Worm (Caenorhabditis elegans): ENCODE measurements around the gene rps-29.

The rps-29 gene

ce11 chrIII:793595-793994 is 505 bp upstream of the rps-29 start, which contains the start of gene snt-2:
Gene snt-2, minus strand, starts transcription at chrIII:793733.
- TF ChIP-seq lin-13 (tag; optimal IDR thresholded peaks at IDR 0.05) (peak; percentile 60), cnd-1 (tag; optimal IDR thresholded peaks at IDR 0.05) (no peak), tbx-8 (GFP tag; optimal IDR thresholded peaks at IDR 0.05) (no peak), pha-4 (tag; optimal IDR thresholded peaks at IDR 0.05) (peak; percentile 60), drap-1 (GFP tag; optimal IDR thresholded peaks at IDR 0.05) (no peak), ham-2 (GFP tag; optimal IDR thresholded peaks at IDR 0.05) (no peak), zip-8 (tag; optimal IDR thresholded peaks at IDR 0.05) (no peak), hlh-1 (tag; optimal IDR thresholded peaks at IDR 0.05) (peak; percentile 42), ztf-11 (tag; optimal IDR thresholded peaks at IDR 0.05) (no peak), sptf-1 (tag; optimal IDR thresholded peaks at IDR 0.05) (no peak), elt-3 (tag; optimal IDR thresholded peaks at IDR 0.05) (no peak), lin-32 (GFP tag; optimal IDR thresholded peaks at IDR 0.05) (no peak), mls-2 (tag; optimal IDR thresholded peaks at IDR 0.05) (no peak), flh-1 (GFP tag; optimal IDR thresholded peaks at IDR 0.05) (no peak), elt-1 (tag; optimal IDR thresholded peaks at IDR 0.05; ENCODE audit: borderline replicate concordance, insufficient read depth) (no peak), unc-120 (tag; optimal IDR thresholded peaks at IDR 0.05; ENCODE audit: poor library complexity, severe bottlenecking) (no peak), lsy-2 (tag; optimal IDR thresholded peaks at IDR 0.05) (peak; percentile 97), sem-2 (GFP tag; optimal IDR thresholded peaks at IDR 0.05) (no peak), unc-62 (GFP tag; optimal IDR thresholded peaks at IDR 0.05) (no peak), nhr-76 (tag; optimal IDR thresholded peaks at IDR 0.05) (no peak), nhr-28 (tag; optimal IDR thresholded peaks at IDR 0.05) (no peak), nhr-12 (tag; optimal IDR thresholded peaks at IDR 0.05) (no peak), nhr-2 (tag; optimal IDR thresholded peaks at IDR 0.05) (no peak), bed-3 (GFP tag; optimal IDR thresholded peaks at IDR 0.05) (no peak), unc-39 (tag; optimal IDR thresholded peaks at IDR 0.05) (no peak), blmp-1 (tag; optimal IDR thresholded peaks at IDR 0.05) (no peak), ceh-43 (GFP tag; optimal IDR thresholded peaks at IDR 0.05) (no peak), nhr-237 (tag; optimal IDR thresholded peaks at IDR 0.05) (peak; percentile 60), ceh-83 (GFP tag; optimal IDR thresholded peaks at IDR 0.05) (no peak), ceh-39 (tag; optimal IDR thresholded peaks at IDR 0.05) (peak; percentile 24), mep-1 (tag; optimal IDR thresholded peaks at IDR 0.05) (peak; percentile 71), snpc-4 (tag; optimal IDR thresholded peaks at IDR 0.05) (no peak), ces-1 (GFP tag; optimal IDR thresholded peaks at IDR 0.05) (peak; percentile 27), mab-5 (tag; optimal IDR thresholded peaks at IDR 0.05) (no peak), M03D4.4 (tag; optimal IDR thresholded peaks at IDR 0.05) (no peak)

DNA sequence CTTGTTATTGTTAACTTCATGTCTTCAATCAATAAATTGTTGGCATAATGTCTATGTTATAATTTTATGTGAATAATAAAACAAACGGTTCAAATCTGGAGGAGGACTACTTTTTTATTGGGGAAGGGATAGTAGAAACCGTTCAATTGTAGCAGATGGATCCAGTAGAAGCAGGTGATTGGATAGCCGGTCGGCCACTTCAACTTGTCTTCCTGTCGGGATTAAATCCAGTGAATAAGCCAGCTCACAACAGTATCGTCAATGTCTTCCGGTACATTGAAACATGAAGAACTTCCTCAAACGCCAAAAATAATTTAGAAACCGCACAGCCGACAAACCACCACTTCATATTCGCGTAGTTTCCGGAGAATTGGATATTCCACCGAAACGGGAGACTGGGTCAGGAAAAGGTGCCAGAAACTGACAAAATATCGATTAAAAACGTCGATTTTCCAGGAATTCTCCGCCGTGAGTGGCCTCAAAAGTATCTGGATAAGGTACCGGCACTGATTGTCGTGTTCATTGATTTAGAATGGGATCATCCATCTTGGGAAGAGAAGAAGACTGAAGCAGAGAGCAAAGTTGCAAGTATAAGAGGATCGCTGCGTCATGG is 990 bp downstream of the rps-29 start, which contains the start of gene trpp-11:
trpp-11 (plus strand) TSS at position 153 of the 613 bp plus-strand sequence.
- TF ChIP-seq ham-2 (GFP tag; optimal IDR thresholded peaks at IDR 0.05) (no peak), ceh-83 (GFP tag; optimal IDR thresholded peaks at IDR 0.05) (no peak), nhr-2 (tag; optimal IDR thresholded peaks at IDR 0.05) (no peak), unc-39 (tag; optimal IDR thresholded peaks at IDR 0.05) (no peak), lin-13 (tag; optimal IDR thresholded peaks at IDR 0.05) (no peak), hlh-1 (tag; optimal IDR thresholded peaks at IDR 0.05) (no peak), flh-1 (GFP tag; optimal IDR thresholded peaks at IDR 0.05) (no peak), pha-4 (tag; optimal IDR thresholded peaks at IDR 0.05) (no peak), mab-5 (tag; optimal IDR thresholded peaks at IDR 0.05) (no peak), lsy-2 (tag; optimal IDR thresholded peaks at IDR 0.05) (no peak), lin-32 (GFP tag; optimal IDR thresholded peaks at IDR 0.05) (no peak), mls-2 (tag; optimal IDR thresholded peaks at IDR 0.05) (no peak), nhr-12 (tag; optimal IDR thresholded peaks at IDR 0.05) (no peak), drap-1 (GFP tag; optimal IDR thresholded peaks at IDR 0.05) (no peak), blmp-1 (tag; optimal IDR thresholded peaks at IDR 0.05) (no peak), sem-2 (GFP tag; optimal IDR thresholded peaks at IDR 0.05) (no peak), nhr-76 (tag; optimal IDR thresholded peaks at IDR 0.05) (no peak), tbx-8 (GFP tag; optimal IDR thresholded peaks at IDR 0.05) (no peak), elt-3 (tag; optimal IDR thresholded peaks at IDR 0.05) (no peak), sptf-1 (tag; optimal IDR thresholded peaks at IDR 0.05) (no peak)

ce11 chrIII:797507-797906 is 3.4 kb downstream of the rps-29 start:
- TF ChIP-seq snpc-4 (tag; optimal IDR thresholded peaks at IDR 0.05) (no peak), bed-3 (GFP tag; optimal IDR thresholded peaks at IDR 0.05) (no peak), M03D4.4 (tag; optimal IDR thresholded peaks at IDR 0.05) (no peak), lsy-2 (tag; optimal IDR thresholded peaks at IDR 0.05) (no peak), unc-62 (GFP tag; optimal IDR thresholded peaks at IDR 0.05) (no peak), elt-1 (tag; optimal IDR thresholded peaks at IDR 0.05; ENCODE audit: borderline replicate concordance, insufficient read depth) (no peak), nhr-28 (tag; optimal IDR thresholded peaks at IDR 0.05) (no peak), unc-39 (tag; optimal IDR thresholded peaks at IDR 0.05) (no peak), ceh-43 (GFP tag; optimal IDR thresholded peaks at IDR 0.05) (no peak), pha-4 (tag; optimal IDR thresholded peaks at IDR 0.05) (no peak)

All from whole organism, mixed stage, embryonic.